Worm (Caenorhabditis elegans) whole organism, L1 larva: ENCODE data around the gene Y73B6BL.288.
"Not testable (repeated sequence)": the region's sequence is repeated elsewhere in the genome, so short reads cannot be mapped to it uniquely, and the experiment has no call there.

Source experiments
- C16A3.4 ChIP-seq: fragments of 150-350 bp; optimal IDR thresholded peaks from 2 replicates; lab custom pipeline; 2014; ENCODE audit warnings: missing biosample characterization, missing genetic modification characterization
- aha-1 ChIP-seq: fragments of 150-350 bp; optimal IDR thresholded peaks from 2 replicates; lab custom pipeline; 2014; ENCODE audit warnings: missing biosample characterization, missing genetic modification characterization
- alr-1 ChIP-seq: fragments of 200-800 bp; sonication (Bioruptor generic); optimal IDR thresholded peaks from 2 replicates; lab custom pipeline; 2018; ENCODE audit warnings: borderline replicate concordance, mild to moderate bottlenecking, missing genetic modification characterization, missing compliant biosample characterization
- ceh-63 ChIP-seq: fragments of 200-800 bp; sonication (Bioruptor generic); optimal IDR thresholded peaks from 2 replicates; lab custom pipeline; 2018; ENCODE audit warnings: mild to moderate bottlenecking, missing genetic modification characterization, missing compliant biosample characterization
- ceh-8 ChIP-seq: fragments of 200-800 bp; sonication (Bioruptor generic); optimal IDR thresholded peaks from 2 replicates; lab custom pipeline; 2018; ENCODE audit warnings: mild to moderate bottlenecking, missing genetic modification characterization, moderate library complexity, missing compliant biosample characterization
- ceh-82 ChIP-seq, 3 experiments: fragments of 150-350 bp in 1 of 3; sonication (generic microtip) in 2 of 3; optimal IDR thresholded peaks; 2 replicates each; lab custom pipeline; 2014 to 2017; ENCODE audit warnings: missing biosample characterization in 3 of 3, missing genetic modification characterization in 3 of 3
- ceh-90 ChIP-seq: sonication (generic microtip); optimal IDR thresholded peaks from 2 replicates; lab custom pipeline; 2016; ENCODE audit warnings: missing genetic modification characterization, missing compliant biosample characterization
- egl-27 ChIP-seq, 2 experiments: fragments of 150-350 bp in 1 of 2; sonication (generic microtip); optimal IDR thresholded peaks; 3 replicates each; lab custom pipeline; 2017 to 2018; ENCODE audit warnings: missing biosample characterization in 2 of 2, missing genetic modification characterization in 2 of 2, missing genetic modification reagents in 2 of 2
- elt-2 ChIP-seq: sonication (generic microtip); optimal IDR thresholded peaks from 2 replicates; lab custom pipeline; 2016; ENCODE audit warnings: missing genetic modification characterization, mild to moderate bottlenecking, inconsistent platforms, missing compliant biosample characterization, missing genetic modification reagents
- elt-3 ChIP-seq, 6 experiments: fragments of 150-350 bp in 1 of 6; sonication (generic microtip); optimal IDR thresholded peaks; 2 replicates each; lab custom pipeline; 2017 to 2018; ENCODE audit warnings: missing biosample characterization in 6 of 6, missing genetic modification characterization in 6 of 6, inconsistent platforms in 1 of 6
- fkh-8 ChIP-seq: sonication (generic microtip); optimal IDR thresholded peaks from 2 replicates; lab custom pipeline; 2016; ENCODE audit warnings: mild to moderate bottlenecking, missing genetic modification characterization, missing compliant biosample characterization
- fos-1 ChIP-seq: fragments of 150-350 bp; optimal IDR thresholded peaks from 2 replicates; lab custom pipeline; 2014; ENCODE audit warnings: missing biosample characterization, missing genetic modification characterization
- hlh-17 ChIP-seq: fragments of 200-800 bp; sonication (Bioruptor generic); optimal IDR thresholded peaks from 2 replicates; lab custom pipeline; 2018; ENCODE audit warnings: missing genetic modification characterization, mild to moderate bottlenecking, missing compliant biosample characterization, moderate library complexity, borderline replicate concordance
- hlh-4 ChIP-seq: sonication (generic microtip); optimal IDR thresholded peaks from 2 replicates; lab custom pipeline; 2016; ENCODE audit warnings: mild to moderate bottlenecking, missing genetic modification characterization, missing compliant biosample characterization
- hpl-2 ChIP-seq: fragments of 150-350 bp; optimal IDR thresholded peaks from 2 replicates; lab custom pipeline; 2014; ENCODE audit warnings: missing biosample characterization, missing genetic modification reagents, missing genetic modification characterization
- irx-1 ChIP-seq: sonication (generic microtip); optimal IDR thresholded peaks from 2 replicates; lab custom pipeline; 2016; ENCODE audit warnings: missing genetic modification characterization, missing compliant biosample characterization
- jun-1 ChIP-seq: fragments of 150-350 bp; optimal IDR thresholded peaks from 2 replicates; lab custom pipeline; 2014; ENCODE audit warnings: missing biosample characterization, missing genetic modification reagents, missing genetic modification characterization
- lin-14 ChIP-seq: fragments of 200-800 bp; sonication (Bioruptor generic); optimal IDR thresholded peaks from 2 replicates; lab custom pipeline; 2018; ENCODE audit warnings: mild to moderate bottlenecking, missing genetic modification characterization, moderate library complexity, missing compliant biosample characterization
- lin-39 ChIP-seq: fragments of 150-350 bp; optimal IDR thresholded peaks from 2 replicates; lab custom pipeline; 2014; ENCODE audit warnings: missing biosample characterization, missing genetic modification reagents, missing genetic modification characterization
- lir-3 ChIP-seq: sonication (generic microtip); optimal IDR thresholded peaks from 2 replicates; lab custom pipeline; 2016; ENCODE audit warnings: mild to moderate bottlenecking, missing genetic modification characterization, moderate library complexity, missing compliant biosample characterization; ENCODE audit not compliant: poor library complexity
- mef-2 ChIP-seq: fragments of 150-350 bp; optimal IDR thresholded peaks from 2 replicates; lab custom pipeline; 2014; ENCODE audit warnings: missing biosample characterization, missing genetic modification characterization
- nhr-237 ChIP-seq: fragments of 150-350 bp; optimal IDR thresholded peaks from 2 replicates; lab custom pipeline; 2014; ENCODE audit warnings: missing biosample characterization, missing genetic modification characterization
- nhr-28 ChIP-seq: fragments of 150-350 bp; optimal IDR thresholded peaks from 2 replicates; lab custom pipeline; 2014; ENCODE audit warnings: missing biosample characterization, missing genetic modification characterization
- nhr-71 ChIP-seq: sonication (generic microtip); optimal IDR thresholded peaks from 2 replicates; lab custom pipeline; 2016; ENCODE audit warnings: mild to moderate bottlenecking, missing genetic modification characterization, moderate library complexity, missing compliant biosample characterization
- nhr-76 ChIP-seq: sonication (generic microtip); optimal IDR thresholded peaks from 2 replicates; lab custom pipeline; 2017; ENCODE audit warnings: missing biosample characterization, missing genetic modification characterization
- nhr-85 ChIP-seq: sonication (generic microtip); peaks from one replicate; lab custom pipeline; 2016; ENCODE audit warnings: missing genetic modification characterization, inconsistent platforms, missing compliant biosample characterization
- pqm-1 ChIP-seq: sonication (generic microtip); optimal IDR thresholded peaks from 3 replicates; lab custom pipeline; 2017; ENCODE audit warnings: missing biosample characterization, missing genetic modification characterization
- rnt-1 ChIP-seq: sonication (generic microtip); optimal IDR thresholded peaks from 2 replicates; lab custom pipeline; 2016; ENCODE audit warnings: mild to moderate bottlenecking, missing genetic modification characterization, moderate library complexity, missing compliant biosample characterization
- skn-1 ChIP-seq: fragments of 150-350 bp; optimal IDR thresholded peaks from 2 replicates; lab custom pipeline; 2014; ENCODE audit warnings: missing biosample characterization, missing genetic modification characterization
- snpc-4 ChIP-seq: fragments of 150-350 bp; optimal IDR thresholded peaks from 2 replicates; lab custom pipeline; 2014; ENCODE audit warnings: missing biosample characterization, missing genetic modification characterization
- sptf-1 ChIP-seq: fragments of 150-350 bp; optimal IDR thresholded peaks from 2 replicates; lab custom pipeline; 2014; ENCODE audit warnings: missing biosample characterization, missing genetic modification characterization
- sup-37 ChIP-seq: fragments of 200-800 bp; sonication (Bioruptor generic); optimal IDR thresholded peaks from 2 replicates; lab custom pipeline; 2018; ENCODE audit warnings: mild to moderate bottlenecking, missing genetic modification characterization, missing compliant biosample characterization
- swsn-7 ChIP-seq: sonication (generic microtip); optimal IDR thresholded peaks from 2 replicates; lab custom pipeline; 2016; ENCODE audit warnings: missing genetic modification characterization, missing compliant biosample characterization
- tbx-2 ChIP-seq: sonication (generic microtip); optimal IDR thresholded peaks from 2 replicates; lab custom pipeline; 2016; ENCODE audit warnings: missing genetic modification characterization, missing compliant biosample characterization
- unc-30 ChIP-seq: sonication (generic microtip); optimal IDR thresholded peaks from 2 replicates; lab custom pipeline; 2017; ENCODE audit warnings: missing biosample characterization, missing genetic modification characterization
- unc-98 ChIP-seq: fragments of 200-800 bp; sonication (Bioruptor generic); IDR thresholded peaks from 2 replicates; pipeline ENCODE4 v1.3.6; 2022; ENCODE audit warnings: missing genetic modification characterization, missing compliant biosample characterization
- zip-4 ChIP-seq: fragments of 200-800 bp; sonication (Bioruptor generic); optimal IDR thresholded peaks from 2 replicates; lab custom pipeline; 2018; ENCODE audit warnings: mild to moderate bottlenecking, missing genetic modification characterization, moderate library complexity, missing compliant biosample characterization
- ztf-11 ChIP-seq, 2 experiments: sonication (generic microtip); optimal IDR thresholded peaks; 2 replicates each; lab custom pipeline; 2016 to 2017; ENCODE audit warnings: missing genetic modification characterization in 2 of 2, missing biosample characterization in 1 of 2, missing compliant biosample characterization in 1 of 2
- ztf-4 ChIP-seq: fragments of 150-350 bp; optimal IDR thresholded peaks from 2 replicates; lab custom pipeline; 2014; ENCODE audit warnings: missing biosample characterization, missing genetic modification characterization

Gene Y73B6BL.288

DNA sequence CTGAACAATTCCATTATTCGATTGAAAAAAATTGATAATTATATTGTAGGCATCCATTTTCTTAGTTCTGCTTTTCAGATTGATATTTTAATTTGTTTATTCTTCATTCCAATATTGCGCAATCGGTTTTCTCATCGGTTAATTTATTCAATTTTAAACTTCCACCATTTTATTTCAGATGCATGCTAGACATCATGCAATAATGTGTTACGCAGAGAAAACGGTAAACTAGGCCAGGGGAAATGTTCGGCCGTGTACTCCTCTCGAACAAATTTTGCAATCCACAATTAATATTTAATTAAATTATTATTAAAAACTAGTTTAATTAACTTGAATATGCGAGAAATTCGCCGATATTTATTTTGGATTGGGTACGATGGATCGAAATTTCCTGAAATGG is 20.7 kb downstream of the Y73B6BL.288 start, which contains the start of gene Y73B6BL.29 (continued):
- peak; percentile 98 for TF ChIP-seq tbx-2 (tag; lab: Kevin White, UChicago)
- TF ChIP-seq zip-4 (GFP tag; lab: Kevin White, UChicago): peak; percentile 85
- peak; percentile 78 for TF ChIP-seq aha-1 (tag; lab: Kevin White, UChicago)
- peak; percentile 92 for TF ChIP-seq fkh-8 (tag; lab: Kevin White, UChicago)
- peak; percentile 83 for TF ChIP-seq skn-1 (tag; lab: Kevin White, UChicago)
- peak; percentile 95 for TF ChIP-seq swsn-7 (tag; lab: Kevin White, UChicago)
- no peak for TF ChIP-seq alr-1 (tag; lab: Kevin White, UChicago)
- peak; percentile 100 for TF ChIP-seq ceh-90 (tag; lab: Kevin White, UChicago)
- TF ChIP-seq hlh-17 (GFP tag; lab: Kevin White, UChicago): peak; percentile 70
- no peak for TF ChIP-seq pqm-1
- peak; percentile 97 for TF ChIP-seq ceh-8
- TF ChIP-seq nhr-85 (tag; lab: Kevin White, UChicago): peak; percentile 98
- TF ChIP-seq nhr-71 (tag; lab: Kevin White, UChicago): peak; percentile 98
- peak; percentile 88 for TF ChIP-seq fos-1 (tag; lab: Kevin White, UChicago)
- peak; percentile 88 for TF ChIP-seq ceh-82 (tag; optimal IDR thresholded peaks at IDR 0.05; lab: Kevin White, UChicago)
- TF ChIP-seq jun-1: peak; percentile 73
- peak; percentile 100 for TF ChIP-seq rnt-1
- TF ChIP-seq snpc-4 (tag; lab: Kevin White, UChicago): peak; percentile 87
- TF ChIP-seq lir-3 (tag; lab: Kevin White, UChicago): peak; percentile 98
- no peak for TF ChIP-seq egl-27 (tag; optimal IDR thresholded peaks at IDR 0.05; lab: Kevin White, UChicago)
- peak; percentile 78 for TF ChIP-seq sup-37 (GFP tag; lab: Kevin White, UChicago)
- TF ChIP-seq lin-14 (GFP tag; lab: Kevin White, UChicago): peak; percentile 95
- TF ChIP-seq hlh-4 (tag; lab: Kevin White, UChicago): peak; percentile 79
- peak in 2 of 6 experiments; percentile 71 to 74 for TF ChIP-seq elt-3 (tag; optimal IDR thresholded peaks at IDR 0.05; lab: Kevin White, UChicago)
- TF ChIP-seq nhr-76 (tag; lab: Kevin White, UChicago): no peak
- peak; percentile 93 for TF ChIP-seq lin-39 (tag; lab: Kevin White, UChicago)
- TF ChIP-seq ceh-63: peak; percentile 75
- peak; percentile 96 for TF ChIP-seq unc-98 (GFP tag; lab: Robert Waterston, UW)
- peak; percentile 83 for TF ChIP-seq C16A3.4
- TF ChIP-seq unc-30 (tag; lab: Kevin White, UChicago): no peak
- TF ChIP-seq nhr-237 (tag; lab: Kevin White, UChicago): peak; percentile 19

ce11 chrIV:6317357-6317756 is 25.0 kb downstream of the Y73B6BL.288 start, which contains the start of gene Y73B6BL.12:
Y73B6BL.12 (minus strand) TSS chrIV:6317457.
- TF ChIP-seq nhr-71 (tag; lab: Kevin White, UChicago); ztf-11 (tag; optimal IDR thresholded peaks at IDR 0.05; lab: Kevin White, UChicago); lin-14 (GFP tag; lab: Kevin White, UChicago): not testable (repeated sequence)

DNA sequence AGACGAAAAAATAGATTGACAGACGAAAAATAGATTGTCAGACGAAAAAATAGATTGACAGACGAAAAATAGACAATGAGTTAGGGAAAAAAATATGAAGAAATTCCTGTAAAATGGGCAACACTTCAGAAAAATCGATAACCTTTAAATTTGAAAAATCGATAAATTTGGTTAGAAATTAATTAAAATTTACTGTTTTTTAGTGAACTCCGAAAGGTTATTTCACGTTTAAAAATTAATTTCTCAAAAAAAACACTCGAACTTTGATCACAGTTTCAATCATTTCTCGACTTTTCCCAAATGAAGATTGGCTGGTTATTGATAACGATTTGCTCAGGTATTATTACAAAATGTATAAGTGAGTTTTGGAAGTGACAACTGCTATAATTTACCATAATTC is 34.9 kb downstream of the Y73B6BL.288 start, which contains the start of gene csp-2:
Gene csp-2, plus strand, starts transcription at position 301 of the 400 bp plus-strand sequence.
- TF ChIP-seq sptf-1 (tag; lab: Kevin White, UChicago) (no peak), hpl-2 (GFP tag; lab: Kevin White, UChicago) (no peak), ztf-4 (no peak), C16A3.4 (no peak), elt-2 (tag; lab: Kevin White, UChicago) (no peak), ceh-63 (no peak), nhr-28 (tag; lab: Kevin White, UChicago) (no peak), irx-1 (tag; lab: Kevin White, UChicago) (no peak), mef-2 (no peak)
